Fruit fly (Drosophila melanogaster) whole organism, embryonic: ENCODE results near the gene GlcAT-P.

Source experiments
- Atf6 ChIP-seq: fragments of 200-800 bp; sonication (Bioruptor generic); IDR thresholded peaks from 2 replicates; pipeline ENCODE4 v1.3.6; 2022; ENCODE audit warnings: missing biosample characterization, missing genetic modification characterization
- BEAF-32 ChIP-seq: fragments of 200-800 bp; sonication (Bioruptor generic); optimal IDR thresholded peaks from 3 replicates; lab custom pipeline; 2017; ENCODE audit warnings: missing biosample characterization, missing genetic modification characterization, mild to moderate bottlenecking, moderate library complexity, missing genetic modification reagents
- CG11560 ChIP-seq: fragments of 200-800 bp; sonication (Bioruptor generic); IDR thresholded peaks from 3 replicates; pipeline ENCODE4 v1.3.6; 2022; ENCODE audit warnings: missing biosample characterization, missing genetic modification characterization
- CG11696 ChIP-seq: fragments of 200-800 bp; sonication (Bioruptor generic); IDR thresholded peaks from 2 replicates; pipeline ENCODE4 v1.3.6; 2022; ENCODE audit warnings: missing biosample characterization, missing genetic modification characterization
- CG13624 ChIP-seq: fragments of 200-800 bp; sonication (Bioruptor generic); optimal IDR thresholded peaks from 2 replicates; lab custom pipeline; 2016; ENCODE audit warnings: missing biosample characterization, missing genetic modification characterization
- CG15011 ChIP-seq: fragments of 200-800 bp; sonication (Bioruptor generic); optimal IDR thresholded peaks from 3 replicates; lab custom pipeline; 2018; ENCODE audit warnings: missing biosample characterization, mild to moderate bottlenecking, missing genetic modification characterization
- CG16779 ChIP-seq: fragments of 200-800 bp; sonication (Bioruptor generic); IDR thresholded peaks from 2 replicates; pipeline ENCODE4 v1.3.6; 2022; ENCODE audit warnings: missing biosample characterization, missing genetic modification characterization
- CG17385 ChIP-seq: fragments of 200-800 bp; sonication (Bioruptor generic); optimal IDR thresholded peaks from 3 replicates; lab custom pipeline; 2018; ENCODE audit warnings: missing biosample characterization, mild to moderate bottlenecking, missing genetic modification characterization
- CG3163 ChIP-seq: fragments of 200-800 bp; sonication (Bioruptor generic); optimal IDR thresholded peaks from 3 replicates; lab custom pipeline; 2016; ENCODE audit warnings: missing biosample characterization, missing genetic modification characterization
- CG33213 ChIP-seq: fragments of 200-800 bp; sonication (Bioruptor generic); optimal IDR thresholded peaks from 3 replicates; lab custom pipeline; 2016; ENCODE audit warnings: missing biosample characterization, missing genetic modification characterization
- CG4404 ChIP-seq: fragments of 200-800 bp; sonication (Bioruptor generic); IDR thresholded peaks from 2 replicates; pipeline ENCODE4 v1.3.6; 2022; ENCODE audit warnings: missing biosample characterization, missing genetic modification characterization
- CG4424 ChIP-seq: fragments of 200-800 bp; sonication (Bioruptor generic); optimal IDR thresholded peaks from 3 replicates; lab custom pipeline; 2016; ENCODE audit warnings: missing biosample characterization, missing genetic modification characterization
- CG4707 ChIP-seq: fragments of 200-800 bp; sonication (Bioruptor generic); optimal IDR thresholded peaks from 2 replicates; lab custom pipeline; 2018; ENCODE audit warnings: missing biosample characterization, mild to moderate bottlenecking, missing genetic modification characterization, moderate library complexity
- CG7745 ChIP-seq: fragments of 200-800 bp; sonication (Bioruptor generic); optimal IDR thresholded peaks from 2 replicates; lab custom pipeline; 2018; ENCODE audit warnings: missing biosample characterization, mild to moderate bottlenecking, missing genetic modification characterization, moderate library complexity
- CG8089 ChIP-seq: fragments of 200-800 bp; sonication (Bioruptor generic); optimal IDR thresholded peaks from 3 replicates; lab custom pipeline; 2016; ENCODE audit warnings: missing biosample characterization, missing genetic modification characterization
- CG8290 ChIP-seq, 3 experiments: fragments of 200-800 bp; sonication (Bioruptor generic); optimal IDR thresholded peaks; 2 replicates each; lab custom pipeline; 2016 to 2019; ENCODE audit warnings: missing biosample characterization in 3 of 3, missing genetic modification characterization in 3 of 3, mild to moderate bottlenecking in 2 of 3, moderate library complexity in 1 of 3
- CG8944 ChIP-seq: fragments of 200-800 bp; sonication (Bioruptor generic); optimal IDR thresholded peaks from 3 replicates; lab custom pipeline; 2016; ENCODE audit warnings: missing biosample characterization, missing genetic modification characterization
- Dbx ChIP-seq: fragments of 200-800 bp; sonication (Bioruptor generic); IDR thresholded peaks from 3 replicates; pipeline ENCODE4 v1.3.6; 2022; ENCODE audit warnings: missing biosample characterization, missing genetic modification characterization
- Dll ChIP-seq: fragments of 200-800 bp; sonication (Bioruptor generic); IDR thresholded peaks from 4 replicates; pipeline ENCODE4 v1.3.6; 2022; ENCODE audit warnings: missing biosample characterization, missing genetic modification characterization; ENCODE audit not compliant: partially characterized antibody
- Ets65A ChIP-seq: fragments of 200-800 bp; sonication (Bioruptor generic); peaks from one replicate; lab custom pipeline; 2016; ENCODE audit warnings: missing biosample characterization, missing genetic modification characterization
- GATAe ChIP-seq: fragments of 200-800 bp; sonication (Bioruptor generic); conservative IDR thresholded peaks from 2 replicates; pipeline ENCODE4 v1.3.6; 2022; ENCODE audit warnings: missing biosample characterization, missing genetic modification characterization
- HLH54F ChIP-seq: fragments of 200-800 bp; sonication (Bioruptor generic); optimal IDR thresholded peaks from 3 replicates; lab custom pipeline; 2016; ENCODE audit warnings: missing biosample characterization, missing genetic modification characterization
- Hand ChIP-seq: fragments of 200-800 bp; sonication (Bioruptor generic); optimal IDR thresholded peaks from 2 replicates; lab custom pipeline; 2017; ENCODE audit warnings: mild to moderate bottlenecking, missing biosample characterization, missing genetic modification reagents, missing genetic modification characterization
- Hr3 ChIP-seq: fragments of 200-800 bp; sonication (Bioruptor generic); optimal IDR thresholded peaks from 3 replicates; lab custom pipeline; 2016; ENCODE audit warnings: missing biosample characterization, missing genetic modification characterization
- Lim3 ChIP-seq: fragments of 200-800 bp; sonication (Bioruptor generic); IDR thresholded peaks from 2 replicates; pipeline ENCODE4 v1.3.6; 2022; ENCODE audit warnings: missing biosample characterization, missing genetic modification characterization
- Med ChIP-seq: fragments of 200-800 bp; sonication (Bioruptor generic); peaks from one replicate; lab custom pipeline; 2016; ENCODE audit warnings: missing biosample characterization, missing genetic modification characterization, mild to moderate bottlenecking, inconsistent platforms, moderate library complexity
- NC2α ChIP-seq: fragments of 200-800 bp; sonication (Bioruptor generic); optimal IDR thresholded peaks from 2 replicates; lab custom pipeline; 2016; ENCODE audit warnings: missing biosample characterization, missing genetic modification characterization
- Nf-YA ChIP-seq: fragments of 200-800 bp; sonication (Bioruptor generic); IDR thresholded peaks from 2 replicates; pipeline ENCODE4 v1.3.6; 2022; ENCODE audit warnings: missing biosample characterization, missing genetic modification characterization
- Opbp ChIP-seq: fragments of 200-800 bp; sonication (Bioruptor generic); IDR thresholded peaks from 3 replicates; pipeline ENCODE4 v1.3.6; 2022; ENCODE audit warnings: missing biosample characterization, missing genetic modification characterization; ENCODE audit not compliant: partially characterized antibody
- Pdp1 ChIP-seq, 2 experiments: fragments of 200-800 bp; sonication (Bioruptor generic); optimal IDR thresholded peaks; 3 replicates each; lab custom pipeline; 2016; ENCODE audit warnings: missing biosample characterization in 2 of 2, missing genetic modification characterization in 2 of 2, mild to moderate bottlenecking in 1 of 2, moderate library complexity in 1 of 2
- Six4 ChIP-seq: fragments of 200-800 bp; sonication (Bioruptor generic); optimal IDR thresholded peaks from 2 replicates; lab custom pipeline; 2016; ENCODE audit warnings: missing biosample characterization, missing genetic modification characterization
- Sox102F ChIP-seq: fragments of 200-800 bp; sonication (Bioruptor generic); optimal IDR thresholded peaks from 2 replicates; lab custom pipeline; 2018; ENCODE audit warnings: missing biosample characterization, mild to moderate bottlenecking, missing genetic modification characterization, moderate library complexity
- Sry-δ ChIP-seq: fragments of 200-800 bp; sonication (Bioruptor generic); optimal IDR thresholded peaks from 2 replicates; lab custom pipeline; 2016; ENCODE audit warnings: missing biosample characterization, missing genetic modification characterization
- Stat92E ChIP-seq, 3 experiments: fragments of >200 bp in 2 of 3; fragments of 200-800 bp in 1 of 3; sonication (Bioruptor generic) in 1 of 3; optimal IDR thresholded peaks; 2 replicates each; lab custom pipeline; 2017 to 2019; ENCODE audit warnings: missing biosample characterization in 3 of 3, missing genetic modification characterization in 3 of 3, mild to moderate bottlenecking in 1 of 3, moderate library complexity in 1 of 3
- ase ChIP-seq: fragments of 200-800 bp; sonication (Bioruptor generic); IDR thresholded peaks from 3 replicates; pipeline ENCODE4 v1.3.6; 2022; ENCODE audit warnings: missing biosample characterization, missing genetic modification characterization
- bab2 ChIP-seq: fragments of 200-800 bp; sonication (Bioruptor generic); optimal IDR thresholded peaks from 2 replicates; lab custom pipeline; 2016; ENCODE audit warnings: missing biosample characterization, missing genetic modification characterization
- ci ChIP-seq: fragments of 200-800 bp; sonication (Bioruptor generic); IDR thresholded peaks from 3 replicates; pipeline ENCODE4 v1.3.6; 2022; ENCODE audit warnings: missing biosample characterization, missing genetic modification characterization
- dan ChIP-seq: fragments of 200-800 bp; sonication (Bioruptor generic); IDR thresholded peaks from 2 replicates; pipeline ENCODE4 v1.3.6; 2022; ENCODE audit warnings: missing biosample characterization, missing genetic modification characterization
- dm ChIP-seq: fragments of 200-800 bp; sonication (Bioruptor generic); optimal IDR thresholded peaks from 3 replicates; lab custom pipeline; 2016; ENCODE audit warnings: missing biosample characterization, missing genetic modification characterization
- dmrt99B ChIP-seq: fragments of 200-800 bp; sonication (Bioruptor generic); optimal IDR thresholded peaks from 2 replicates; lab custom pipeline; 2018; ENCODE audit warnings: missing biosample characterization, mild to moderate bottlenecking, missing genetic modification characterization, moderate library complexity
- gem ChIP-seq: fragments of 200-800 bp; sonication (Bioruptor generic); optimal IDR thresholded peaks from 2 replicates; lab custom pipeline; 2019; ENCODE audit warnings: missing biosample characterization, mild to moderate bottlenecking, missing genetic modification characterization, moderate library complexity
- gfzf ChIP-seq: fragments of 200-800 bp; sonication (Bioruptor generic); optimal IDR thresholded peaks from 2 replicates; lab custom pipeline; 2016; ENCODE audit warnings: missing biosample characterization, mild to moderate bottlenecking, missing genetic modification characterization, moderate library complexity
- kah ChIP-seq: fragments of 200-800 bp; sonication (Bioruptor generic); optimal IDR thresholded peaks from 2 replicates; lab custom pipeline; 2018; ENCODE audit warnings: missing biosample characterization, mild to moderate bottlenecking, missing genetic modification characterization
- lmd ChIP-seq: fragments of 200-800 bp; sonication (Bioruptor generic); IDR thresholded peaks from 2 replicates; pipeline ENCODE4 v1.3.6; 2022; ENCODE audit warnings: missing biosample characterization, missing genetic modification characterization
- lov ChIP-seq, 2 experiments: fragments of 200-800 bp in 1 of 2; fragments of >200 bp in 1 of 2; sonication (Bioruptor generic) in 1 of 2; IDR thresholded peaks in 1 of 2; optimal IDR thresholded peaks in 1 of 2; 2 replicates in 1 of 2; 3 replicates in 1 of 2; pipeline versions ENCODE4 v1.3.6 to Lab custom; 2017 to 2022; ENCODE audit warnings: missing biosample characterization in 1 of 2, missing genetic modification characterization in 1 of 2
- mld ChIP-seq: fragments of 200-800 bp; sonication (Bioruptor generic); IDR thresholded peaks from 3 replicates; pipeline ENCODE4 v1.3.6; 2022; ENCODE audit warnings: missing biosample characterization, missing genetic modification characterization; ENCODE audit not compliant: partially characterized antibody
- pan ChIP-seq, 4 experiments: fragments of >200 bp in 3 of 4; fragments of 200-800 bp in 1 of 4; sonication (Bioruptor generic) in 1 of 4; optimal IDR thresholded peaks in 3 of 4; IDR thresholded peaks in 1 of 4; 2 replicates each; pipeline versions ENCODE4 v1.3.6 to Lab custom; 2017 to 2022; ENCODE audit warnings: missing biosample characterization in 2 of 4, missing genetic modification characterization in 2 of 4, mixed read lengths in 1 of 4
- pb ChIP-seq: fragments of 200-800 bp; sonication (Bioruptor generic); optimal IDR thresholded peaks from 3 replicates; lab custom pipeline; 2016; ENCODE audit warnings: missing biosample characterization, missing genetic modification characterization
- sens ChIP-seq: fragments of 200-800 bp; sonication (Bioruptor generic); peaks from one replicate; lab custom pipeline; 2016; ENCODE audit warnings: missing biosample characterization, missing genetic modification characterization
- tin ChIP-seq: fragments of 200-800 bp; sonication (Bioruptor generic); optimal IDR thresholded peaks from 3 replicates; lab custom pipeline; 2016; ENCODE audit warnings: missing biosample characterization, missing genetic modification characterization

Gene GlcAT-P

DNA sequence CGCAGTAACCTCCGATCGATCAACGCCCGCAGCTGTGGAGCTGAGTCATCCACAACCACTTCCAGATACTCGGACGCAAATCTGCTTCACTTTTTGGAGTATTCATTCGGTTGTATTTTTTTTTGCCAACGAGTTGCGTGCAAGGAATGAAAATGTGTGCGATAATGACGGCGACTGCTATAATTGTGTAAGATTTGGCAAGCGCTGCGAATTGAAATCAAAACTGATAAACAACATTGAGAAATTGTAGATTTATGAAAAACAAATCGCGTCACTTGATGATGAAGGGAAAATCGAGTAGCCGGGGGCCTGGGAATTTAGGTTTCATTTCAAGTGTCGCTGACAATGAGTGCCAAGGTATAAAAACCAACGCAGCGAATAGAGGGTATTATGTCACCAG, 21.6 kb upstream of the GlcAT-P start:
- peak in 1 of 2 experiments; percentile 19 for TF ChIP-seq Pdp1 (GFP tag; optimal IDR thresholded peaks at IDR 0.05; lab: Kevin White, UChicago)
- TF ChIP-seq BEAF-32, result no peak

DNA sequence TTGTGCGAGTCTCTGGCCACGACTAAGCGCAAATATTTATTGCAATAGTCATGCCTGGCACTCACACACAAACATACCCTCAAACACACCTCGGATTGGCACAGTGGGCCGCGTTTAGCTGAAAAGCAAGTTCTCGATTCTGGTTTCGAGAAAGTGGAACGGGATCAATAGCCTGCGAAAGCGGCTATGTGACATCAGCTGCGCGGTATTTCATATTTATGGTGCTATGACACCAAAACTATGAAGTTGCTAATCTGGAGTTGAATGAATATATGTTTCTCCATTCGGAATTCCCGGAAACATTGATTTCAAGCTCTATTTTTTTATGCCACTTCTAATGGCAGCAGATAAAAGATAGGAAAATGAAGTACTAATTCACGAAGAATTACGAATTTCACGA, 20.6 kb upstream of the GlcAT-P start:
- TF ChIP-seq Med (GFP tag; lab: Kevin White, UChicago) (peak; percentile 65), CG17385 (no peak), Opbp (no peak), Dll (GFP tag; lab: Robert Waterston, UW) (no peak), GATAe (GFP tag; lab: Robert Waterston, UW) (no peak), dan (GFP tag; lab: Robert Waterston, UW) (no peak), CG8290 (GFP tag; optimal IDR thresholded peaks at IDR 0.05; lab: Kevin White, UChicago) (no peak), CG8290 (tag; optimal IDR thresholded peaks at IDR 0.05; lab: Kevin White, UChicago) (no peak), CG13624 (no peak), CG4404 (GFP tag; lab: Robert Waterston, UW) (no peak), kah (no peak), NC2α (GFP tag; lab: Kevin White, UChicago) (no peak), Stat92E (GFP tag; optimal IDR thresholded peaks at IDR 0.05; lab: Kevin White, UChicago) (no peak), mld (GFP tag; lab: Robert Waterston, UW) (no peak), ase (no peak), dm (GFP tag; lab: Kevin White, UChicago) (no peak), sens (peak; percentile 75), Sry-δ (no peak), CG4424 (GFP tag; lab: Kevin White, UChicago) (no peak), Ets65A (GFP tag; lab: Kevin White, UChicago) (peak; percentile 45), Atf6 (GFP tag; lab: Robert Waterston, UW) (no peak), Hand (GFP tag; lab: Kevin White, UChicago) (no peak), Sox102F (GFP tag; lab: Kevin White, UChicago) (no peak), bab2 (GFP tag; lab: Kevin White, UChicago) (no peak), Hr3 (no peak), CG15011 (GFP tag; lab: Kevin White, UChicago) (no peak), gem (tag; lab: Kevin White, UChicago) (no peak), pan (optimal IDR thresholded peaks at IDR 0.05; lab: Kevin White, UChicago) (no peak), pan (GFP tag; optimal IDR thresholded peaks at IDR 0.05 in 1 of 2, IDR thresholded peaks at IDR 0.05 in 1 of 2) (no peak), Lim3 (GFP tag; lab: Robert Waterston, UW) (no peak), CG4707 (GFP tag; lab: Kevin White, UChicago) (peak; percentile 41), ci (GFP tag; lab: Robert Waterston, UW) (no peak), tin (GFP tag; lab: Kevin White, UChicago) (no peak), CG16779 (GFP tag; lab: Robert Waterston, UW) (0 out of 2 replicates have a peak, but pooled peaks have one; percentile 39), CG7745 (tag; lab: Kevin White, UChicago) (no peak), HLH54F (no peak)

DNA sequence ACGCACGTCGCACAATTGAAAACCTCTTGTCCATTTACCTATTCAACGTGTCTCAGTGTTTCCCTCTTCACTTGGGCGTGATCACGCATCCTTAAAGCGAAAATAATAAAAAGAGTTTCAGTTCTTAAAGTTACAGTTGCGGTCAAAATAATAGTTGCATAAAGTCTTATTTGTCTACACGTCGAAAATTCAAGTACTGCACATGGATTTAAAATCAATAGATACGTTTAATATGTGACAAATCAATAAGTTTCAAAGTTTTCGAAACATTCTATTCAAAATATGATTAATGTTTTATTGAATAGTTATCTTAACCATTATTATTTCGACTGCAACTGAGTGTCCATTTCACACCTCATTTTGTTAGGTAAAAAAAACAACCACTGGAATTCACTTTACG, 18.9 kb upstream of the GlcAT-P start:
- TF ChIP-seq Ets65A (GFP tag; lab: Kevin White, UChicago) (no peak), Dbx (GFP tag; lab: Robert Waterston, UW) (no peak), CG8944 (no peak), CG33213 (no peak), gfzf (no peak), CG3163 (GFP tag; lab: Kevin White, UChicago) (no peak), Six4 (GFP tag; lab: Kevin White, UChicago) (no peak), lmd (GFP tag; lab: Robert Waterston, UW) (no peak), Nf-YA (GFP tag; lab: Robert Waterston, UW) (no peak), dmrt99B (no peak), pb (GFP tag; lab: Kevin White, UChicago) (no peak), lov (optimal IDR thresholded peaks at IDR 0.05; lab: Kevin White, UChicago) (no peak), lov (GFP tag; IDR thresholded peaks at IDR 0.05; lab: Robert Waterston, UW) (no peak), sens (peak; percentile 51), CG8089 (GFP tag; lab: Kevin White, UChicago) (no peak), CG11696 (GFP tag; lab: Robert Waterston, UW) (peak; percentile 67), CG11560 (tag; lab: Robert Waterston, UW) (no peak)
